Worm (Caenorhabditis elegans) whole organism, mixed stage, embryonic: Measurements from ENCODE around the gene twf-2.

Experiments
- M03D4.4 ChIP-seq: sonication (generic microtip); optimal IDR thresholded peaks from 2 replicates; lab custom pipeline; 2017; ENCODE audit warnings: mild to moderate bottlenecking, missing genetic modification characterization, missing compliant biosample characterization
- blmp-1 ChIP-seq: fragments of 150-350 bp; optimal IDR thresholded peaks from 2 replicates; lab custom pipeline; 2014; ENCODE audit warnings: missing biosample characterization, missing genetic modification characterization
- ceh-43 ChIP-seq: fragments of 200-800 bp; sonication (Bioruptor generic); optimal IDR thresholded peaks from 2 replicates; lab custom pipeline; 2018; ENCODE audit warnings: mild to moderate bottlenecking, missing genetic modification characterization, moderate library complexity, missing compliant biosample characterization
- ces-1 ChIP-seq: fragments of 150-350 bp; optimal IDR thresholded peaks from 2 replicates; lab custom pipeline; 2014; ENCODE audit warnings: missing biosample characterization, missing genetic modification reagents, missing genetic modification characterization
- cnd-1 ChIP-seq: fragments of 200-800 bp; sonication (Bioruptor generic); optimal IDR thresholded peaks from 2 replicates; lab custom pipeline; 2018; ENCODE audit warnings: mild to moderate bottlenecking, missing genetic modification characterization, missing compliant biosample characterization
- drap-1 ChIP-seq: fragments of 200-800 bp; sonication (Bioruptor generic); optimal IDR thresholded peaks from 3 replicates; lab custom pipeline; 2018; ENCODE audit warnings: mild to moderate bottlenecking, missing genetic modification characterization, missing compliant biosample characterization
- elt-1 ChIP-seq: sonication (generic microtip); optimal IDR thresholded peaks from 2 replicates; lab custom pipeline; 2017; ENCODE audit warnings: missing genetic modification characterization, mild to moderate bottlenecking, missing compliant biosample characterization, antibody characterized with exemption, moderate library complexity, borderline replicate concordance; ENCODE audit not compliant: insufficient read depth
- elt-3 ChIP-seq: fragments of 150-350 bp; optimal IDR thresholded peaks from 2 replicates; lab custom pipeline; 2014; ENCODE audit warnings: missing biosample characterization, missing genetic modification characterization
- ham-2 ChIP-seq: fragments of 200-800 bp; sonication (Bioruptor generic); optimal IDR thresholded peaks from 2 replicates; lab custom pipeline; 2018; ENCODE audit warnings: mild to moderate bottlenecking, missing genetic modification characterization, missing compliant biosample characterization
- hlh-1 ChIP-seq: fragments of 150-350 bp; optimal IDR thresholded peaks from 2 replicates; lab custom pipeline; 2014; ENCODE audit warnings: missing biosample characterization, missing genetic modification reagents, missing genetic modification characterization
- lin-13 ChIP-seq: fragments of 150-350 bp; optimal IDR thresholded peaks from 2 replicates; lab custom pipeline; 2014; ENCODE audit warnings: missing biosample characterization, missing genetic modification characterization
- lin-32 ChIP-seq: fragments of 200-800 bp; sonication (Bioruptor generic); optimal IDR thresholded peaks from 2 replicates; lab custom pipeline; 2018; ENCODE audit warnings: mild to moderate bottlenecking, missing genetic modification characterization, missing compliant biosample characterization
- lsy-2 ChIP-seq: fragments of 150-350 bp; optimal IDR thresholded peaks from 2 replicates; lab custom pipeline; 2014; ENCODE audit warnings: missing biosample characterization, missing genetic modification characterization
- mab-5 ChIP-seq: fragments of 150-350 bp; optimal IDR thresholded peaks from 2 replicates; lab custom pipeline; 2014; ENCODE audit warnings: missing biosample characterization, missing genetic modification characterization
- mep-1 ChIP-seq: fragments of 150-350 bp; optimal IDR thresholded peaks from 2 replicates; lab custom pipeline; 2017; ENCODE audit warnings: missing biosample characterization, missing genetic modification reagents, missing genetic modification characterization, inconsistent platforms
- mls-2 ChIP-seq: sonication (generic microtip); optimal IDR thresholded peaks from 2 replicates; lab custom pipeline; 2016; ENCODE audit warnings: mild to moderate bottlenecking, missing genetic modification characterization, moderate library complexity, missing compliant biosample characterization
- nhr-2 ChIP-seq: fragments of 150-350 bp; optimal IDR thresholded peaks from 2 replicates; lab custom pipeline; 2014; ENCODE audit warnings: missing biosample characterization, missing genetic modification characterization
- nhr-237 ChIP-seq: fragments of 150-350 bp; optimal IDR thresholded peaks from 2 replicates; lab custom pipeline; 2014; ENCODE audit warnings: missing biosample characterization, missing genetic modification characterization
- nhr-76 ChIP-seq: sonication (generic microtip); optimal IDR thresholded peaks from 2 replicates; lab custom pipeline; 2017; ENCODE audit warnings: missing biosample characterization, missing genetic modification characterization
- pha-4 ChIP-seq: fragments of 150-350 bp; optimal IDR thresholded peaks from 2 replicates; lab custom pipeline; 2018; ENCODE audit warnings: missing biosample characterization, missing genetic modification reagents, missing genetic modification characterization
- sem-2 ChIP-seq: fragments of 200-800 bp; sonication (Bioruptor generic); optimal IDR thresholded peaks from 2 replicates; lab custom pipeline; 2018; ENCODE audit warnings: mild to moderate bottlenecking, missing genetic modification characterization, missing compliant biosample characterization
- snpc-4 ChIP-seq: fragments of 150-350 bp; optimal IDR thresholded peaks from 2 replicates; lab custom pipeline; 2014; ENCODE audit warnings: missing biosample characterization, missing genetic modification characterization
- sptf-1 ChIP-seq: sonication (generic microtip); optimal IDR thresholded peaks from 2 replicates; lab custom pipeline; 2017; ENCODE audit warnings: mild to moderate bottlenecking, missing genetic modification characterization, moderate library complexity, missing compliant biosample characterization
- unc-120 ChIP-seq: sonication (generic microtip); optimal IDR thresholded peaks from 2 replicates; lab custom pipeline; 2017; ENCODE audit warnings: missing genetic modification characterization, missing compliant biosample characterization; ENCODE audit not compliant: poor library complexity, severe bottlenecking
- unc-62 ChIP-seq: fragments of 150-350 bp; optimal IDR thresholded peaks from 2 replicates; lab custom pipeline; 2014; ENCODE audit warnings: missing biosample characterization, missing genetic modification reagents, missing genetic modification characterization
- zip-8 ChIP-seq: fragments of 150-350 bp; optimal IDR thresholded peaks from 2 replicates; lab custom pipeline; 2014; ENCODE audit warnings: missing biosample characterization, missing genetic modification characterization

twf-2 gene

ce11 chrX:16480232-16480631 is 34.2 kb downstream of the twf-2 start:
- TF ChIP-seq ces-1 (GFP tag; lab: Kevin White, UChicago) (peak; percentile 34), unc-62 (GFP tag; lab: Kevin White, UChicago) (no peak)

- TF ChIP-seq unc-120 (tag; lab: Kevin White, UChicago) (no peak), ces-1 (GFP tag; lab: Kevin White, UChicago) (peak; percentile 60)
These were observed 35.0 kb downstream of the twf-2 start for ce11 chrX:16481026-16481425.

- no peak for TF ChIP-seq nhr-237 (tag; lab: Kevin White, UChicago)
- TF ChIP-seq lin-13: no peak
- no peak for TF ChIP-seq M03D4.4 (tag; lab: Kevin White, UChicago)
- TF ChIP-seq mab-5: no peak
- TF ChIP-seq ham-2 (GFP tag; lab: Kevin White, UChicago): no peak
These were observed 36.9 kb downstream of the twf-2 start for ce11 chrX:16482944-16483343.

ce11 chrX:16484043-16484442 is 38.0 kb downstream of the twf-2 start:
- TF ChIP-seq mls-2: no peak
- no peak for TF ChIP-seq elt-3 (tag; lab: Kevin White, UChicago)
- no peak for TF ChIP-seq nhr-76 (tag; lab: Kevin White, UChicago)
- no peak for TF ChIP-seq lin-13
- TF ChIP-seq lin-32 (GFP tag; lab: Kevin White, UChicago): no peak
- no peak for TF ChIP-seq nhr-237 (tag; lab: Kevin White, UChicago)
- TF ChIP-seq elt-1 (tag; lab: Kevin White, UChicago): no peak
- TF ChIP-seq unc-120 (tag; lab: Kevin White, UChicago): no peak
- TF ChIP-seq unc-62 (GFP tag; lab: Kevin White, UChicago): no peak
- no peak for TF ChIP-seq cnd-1 (tag; lab: Kevin White, UChicago)

ce11 chrX:16484681-16485080 is 38.7 kb downstream of the twf-2 start:
- TF ChIP-seq lsy-2 (no peak), ceh-43 (GFP tag; lab: Kevin White, UChicago) (no peak), nhr-2 (tag; lab: Kevin White, UChicago) (no peak), ces-1 (GFP tag; lab: Kevin White, UChicago) (peak; percentile 13)

ce11 chrX:16485322-16485721 is 39.3 kb downstream of the twf-2 start:
- TF ChIP-seq lin-13 (no peak), mab-5 (no peak), ces-1 (GFP tag; lab: Kevin White, UChicago) (peak; percentile 68), unc-120 (tag; lab: Kevin White, UChicago) (no peak)

ce11 chrX:16487068-16487658 is 41.2 kb downstream of the twf-2 start, which contains the start of gene cah-3:
TSS of gene cah-3 (plus strand) at chrX:16487481.
- TF ChIP-seq ces-1 (GFP tag; lab: Kevin White, UChicago): peak; percentile 54
- TF ChIP-seq hlh-1 (tag; lab: Kevin White, UChicago): no peak
- TF ChIP-seq, all 35 proteins: peak for 1

ce11 chrX:16490753-16491152 is 44.8 kb downstream of the twf-2 start:
- TF ChIP-seq lin-32 (GFP tag; lab: Kevin White, UChicago) (no peak), sptf-1 (tag; lab: Kevin White, UChicago) (no peak), pha-4 (tag; lab: Kevin White, UChicago) (no peak), snpc-4 (no peak), M03D4.4 (tag; lab: Kevin White, UChicago) (no peak), lin-13 (no peak), sem-2 (GFP tag; lab: Kevin White, UChicago) (no peak), mep-1 (tag; lab: Kevin White, UChicago) (no peak), blmp-1 (tag; lab: Kevin White, UChicago) (no peak), zip-8 (tag; lab: Kevin White, UChicago) (no peak), unc-62 (GFP tag; lab: Kevin White, UChicago) (no peak), drap-1 (GFP tag; lab: Kevin White, UChicago) (no peak), hlh-1 (tag; lab: Kevin White, UChicago) (no peak)
